Worm (Caenorhabditis elegans) whole organism, late embryonic: ENCODE results near the gene col-111.

ENCODE experiments used
- C08G9.2 ChIP-seq: sonication (generic microtip); optimal IDR thresholded peaks from 2 replicates; lab custom pipeline; 2016; ENCODE audit warnings: mild to moderate bottlenecking, missing genetic modification characterization, moderate library complexity, missing compliant biosample characterization
- C38D4.7 ChIP-seq: fragments of 200-800 bp; sonication (Bioruptor generic); optimal IDR thresholded peaks from 2 replicates; lab custom pipeline; 2018; ENCODE audit warnings: mild to moderate bottlenecking, missing genetic modification characterization, moderate library complexity, missing compliant biosample characterization
- F13H6.1 ChIP-seq: sonication (generic microtip); optimal IDR thresholded peaks from 2 replicates; lab custom pipeline; 2016; ENCODE audit warnings: missing genetic modification characterization, missing compliant biosample characterization
- K02D7.2 ChIP-seq: sonication (generic microtip); optimal IDR thresholded peaks from 2 replicates; lab custom pipeline; 2017; ENCODE audit warnings: mild to moderate bottlenecking, missing genetic modification characterization, missing compliant biosample characterization
- K09A11.1 ChIP-seq: sonication (generic microtip); optimal IDR thresholded peaks from 2 replicates; lab custom pipeline; 2017; ENCODE audit warnings: antibody characterized with exemption, mild to moderate bottlenecking, missing genetic modification characterization, missing compliant biosample characterization; ENCODE audit not compliant: insufficient read depth
- Y22D7AL.16 ChIP-seq: sonication (generic microtip); optimal IDR thresholded peaks from 2 replicates; lab custom pipeline; 2016; ENCODE audit warnings: missing genetic modification characterization, missing compliant biosample characterization
- ahr-1 ChIP-seq: sonication (generic microtip); optimal IDR thresholded peaks from 2 replicates; lab custom pipeline; 2016; ENCODE audit warnings: missing genetic modification characterization, missing compliant biosample characterization
- ceh-14 ChIP-seq: sonication (generic microtip); optimal IDR thresholded peaks from 2 replicates; lab custom pipeline; 2016; ENCODE audit warnings: missing genotype, missing genetic modification characterization, missing compliant biosample characterization
- ceh-18 ChIP-seq: sonication (generic microtip); optimal IDR thresholded peaks from 2 replicates; lab custom pipeline; 2016; ENCODE audit warnings: missing genetic modification characterization, missing compliant biosample characterization
- ceh-19 ChIP-seq: fragments of 200-800 bp; sonication (Bioruptor generic); optimal IDR thresholded peaks from 2 replicates; lab custom pipeline; 2018; ENCODE audit warnings: mild to moderate bottlenecking, missing genetic modification characterization, missing compliant biosample characterization
- ceh-22 ChIP-seq: sonication (generic microtip); optimal IDR thresholded peaks from 2 replicates; lab custom pipeline; 2017; ENCODE audit warnings: missing biosample characterization, missing genetic modification characterization
- ceh-24 ChIP-seq: sonication (generic microtip); optimal IDR thresholded peaks from 2 replicates; lab custom pipeline; 2016; ENCODE audit warnings: mild to moderate bottlenecking, missing genetic modification characterization, missing compliant biosample characterization
- ceh-31 ChIP-seq: sonication (generic microtip); optimal IDR thresholded peaks from 2 replicates; lab custom pipeline; 2016; ENCODE audit warnings: missing genetic modification characterization, missing compliant biosample characterization
- ceh-34 ChIP-seq: sonication (generic microtip); optimal IDR thresholded peaks from 2 replicates; lab custom pipeline; 2016; ENCODE audit warnings: mild to moderate bottlenecking, missing genetic modification characterization, missing compliant biosample characterization
- ceh-48 ChIP-seq: sonication (generic microtip); optimal IDR thresholded peaks from 2 replicates; lab custom pipeline; 2016; ENCODE audit warnings: missing genetic modification characterization, inconsistent platforms, missing compliant biosample characterization
- dve-1 ChIP-seq: sonication (generic microtip); optimal IDR thresholded peaks from 2 replicates; lab custom pipeline; 2017; ENCODE audit warnings: antibody characterized with exemption, mild to moderate bottlenecking, missing genetic modification characterization, missing compliant biosample characterization
- elt-2 ChIP-seq: sonication (generic microtip); optimal IDR thresholded peaks from 2 replicates; lab custom pipeline; 2016; ENCODE audit warnings: missing genetic modification reagents, missing genetic modification characterization, missing compliant biosample characterization
- elt-4 ChIP-seq: sonication (generic microtip); optimal IDR thresholded peaks from 2 replicates; lab custom pipeline; 2016; ENCODE audit warnings: missing genetic modification characterization, missing compliant biosample characterization
- ets-4 ChIP-seq: sonication (generic microtip); optimal IDR thresholded peaks from 2 replicates; lab custom pipeline; 2016; ENCODE audit warnings: missing genetic modification characterization, missing compliant biosample characterization
- fax-1 ChIP-seq: sonication (generic microtip); optimal IDR thresholded peaks from 2 replicates; lab custom pipeline; 2016; ENCODE audit warnings: missing genotype, missing genetic modification characterization, missing compliant biosample characterization
- fkh-6 ChIP-seq: sonication (generic microtip); optimal IDR thresholded peaks from 2 replicates; lab custom pipeline; 2016; ENCODE audit warnings: missing genetic modification characterization, missing compliant biosample characterization
- hlh-13 ChIP-seq: fragments of 200-800 bp; sonication (Bioruptor generic); optimal IDR thresholded peaks from 2 replicates; lab custom pipeline; 2018; ENCODE audit warnings: mild to moderate bottlenecking, missing genetic modification characterization, missing compliant biosample characterization
- hlh-15 ChIP-seq: sonication (generic microtip); optimal IDR thresholded peaks from 2 replicates; lab custom pipeline; 2016; ENCODE audit warnings: missing genetic modification characterization, missing compliant biosample characterization
- hlh-8 ChIP-seq: sonication (generic microtip); optimal IDR thresholded peaks from 2 replicates; lab custom pipeline; 2016; ENCODE audit warnings: missing genotype, missing genetic modification characterization, missing compliant biosample characterization
- mec-3 ChIP-seq: sonication (generic microtip); optimal IDR thresholded peaks from 2 replicates; lab custom pipeline; 2016; ENCODE audit warnings: borderline replicate concordance, missing genetic modification characterization, missing compliant biosample characterization
- nfya-1 ChIP-seq: sonication (generic microtip); optimal IDR thresholded peaks from 2 replicates; lab custom pipeline; 2017; ENCODE audit warnings: missing genetic modification characterization, mild to moderate bottlenecking, missing compliant biosample characterization, antibody characterized with exemption, moderate library complexity
- nhr-11 ChIP-seq: fragments of 150-350 bp; optimal IDR thresholded peaks from 2 replicates; lab custom pipeline; 2014; ENCODE audit warnings: missing biosample characterization, missing genetic modification characterization
- nhr-232 ChIP-seq: sonication (generic microtip); optimal IDR thresholded peaks from 2 replicates; lab custom pipeline; 2016; ENCODE audit warnings: missing genetic modification characterization, missing compliant biosample characterization
- pax-1 ChIP-seq: fragments of 150-350 bp; optimal IDR thresholded peaks from 2 replicates; lab custom pipeline; 2014; ENCODE audit warnings: missing biosample characterization, missing genetic modification characterization
- pha-4 ChIP-seq: fragments of 150-350 bp; optimal IDR thresholded peaks from 2 replicates; lab custom pipeline; 2018; ENCODE audit warnings: missing biosample characterization, missing genetic modification reagents, missing genetic modification characterization
- pros-1 ChIP-seq: fragments of 150-350 bp; optimal IDR thresholded peaks from 2 replicates; lab custom pipeline; 2014; ENCODE audit warnings: missing biosample characterization, missing genetic modification reagents, missing genetic modification characterization
- ref-2 ChIP-seq: sonication (generic microtip); optimal IDR thresholded peaks from 2 replicates; lab custom pipeline; 2016; ENCODE audit warnings: missing genetic modification characterization, missing compliant biosample characterization
- rnt-1 ChIP-seq: sonication (generic microtip); optimal IDR thresholded peaks from 2 replicates; lab custom pipeline; 2016; ENCODE audit warnings: missing genetic modification characterization, missing compliant biosample characterization
- sdc-2 ChIP-seq: sonication (generic microtip); optimal IDR thresholded peaks from 2 replicates; lab custom pipeline; 2016; ENCODE audit warnings: missing genotype, missing genetic modification characterization, missing compliant biosample characterization
- sox-2 ChIP-seq: fragments of 200-800 bp; sonication (Bioruptor generic); IDR thresholded peaks from 2 replicates; pipeline ENCODE4 v1.3.6; 2022; ENCODE audit warnings: missing genetic modification reagents, missing genetic modification characterization, missing compliant biosample characterization
- tbx-2 ChIP-seq: sonication (generic microtip); optimal IDR thresholded peaks from 2 replicates; lab custom pipeline; 2016; ENCODE audit warnings: missing genetic modification characterization, missing compliant biosample characterization
- tbx-7 ChIP-seq: sonication (generic microtip); optimal IDR thresholded peaks from 2 replicates; lab custom pipeline; 2016; ENCODE audit warnings: missing genotype, missing genetic modification characterization, missing compliant biosample characterization
- unc-42 ChIP-seq: sonication (generic microtip); optimal IDR thresholded peaks from 2 replicates; lab custom pipeline; 2016; ENCODE audit warnings: missing genotype, missing genetic modification characterization, missing compliant biosample characterization
- unc-86 ChIP-seq: sonication (generic microtip); optimal IDR thresholded peaks from 2 replicates; lab custom pipeline; 2016; ENCODE audit warnings: missing genetic modification characterization, missing compliant biosample characterization

col-111 gene

ce11 chrIV:4657874-4658273, at the start of gene col-111:
Gene col-111 (minus strand): TSS chrIV:4657974.
- no peak for TF ChIP-seq unc-42 (tag; lab: Kevin White, UChicago)
- TF ChIP-seq hlh-13 (GFP tag; lab: Kevin White, UChicago): no peak
- no peak for TF ChIP-seq Y22D7AL.16 (tag; lab: Kevin White, UChicago)
- TF ChIP-seq elt-2 (tag; lab: Kevin White, UChicago): no peak
- no peak for TF ChIP-seq F13H6.1 (tag; lab: Kevin White, UChicago)
- no peak for TF ChIP-seq K02D7.2 (tag; lab: Kevin White, UChicago)
- no peak for TF ChIP-seq nhr-11 (tag; lab: Kevin White, UChicago)

- TF ChIP-seq nfya-1 (tag; lab: Kevin White, UChicago) (peak; percentile 73), ceh-22 (tag; lab: Kevin White, UChicago) (no peak), unc-86 (tag; lab: Kevin White, UChicago) (no peak), pax-1 (tag; lab: Kevin White, UChicago) (no peak), ceh-34 (no peak), sox-2 (GFP tag; lab: Robert Waterston, UW) (no peak), dve-1 (tag; lab: Kevin White, UChicago) (no peak)
These were observed 48.1 kb upstream of the col-111 start for ce11 chrIV:4705922-4706321.

DNA sequence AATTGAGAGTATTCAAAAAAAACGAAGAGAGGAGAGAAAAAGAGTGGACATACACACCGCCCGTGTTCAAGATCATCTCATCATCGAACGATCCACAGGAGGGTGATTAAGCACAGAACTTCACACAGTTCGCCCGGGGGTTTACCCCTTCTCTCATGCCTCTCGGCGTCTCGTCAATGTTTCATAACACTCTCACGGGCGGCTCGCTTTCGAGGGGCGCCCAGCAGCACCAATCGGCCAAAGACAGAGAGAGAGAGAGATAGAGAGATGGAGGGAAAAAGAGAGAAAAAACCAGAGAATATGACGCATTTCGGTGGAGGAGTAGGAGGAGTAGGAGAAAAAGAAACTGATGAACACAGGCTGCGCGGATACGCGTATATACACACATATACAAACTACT, 47.4 kb upstream of the col-111 start:
- TF ChIP-seq mec-3 (tag; lab: Kevin White, UChicago) (no peak), hlh-8 (tag; lab: Kevin White, UChicago) (no peak), elt-4 (no peak), nhr-11 (tag; lab: Kevin White, UChicago) (no peak), K02D7.2 (tag; lab: Kevin White, UChicago) (no peak), ceh-48 (tag; lab: Kevin White, UChicago) (no peak), dve-1 (tag; lab: Kevin White, UChicago) (no peak), rnt-1 (tag; lab: Kevin White, UChicago) (peak; percentile 16), ets-4 (tag; lab: Kevin White, UChicago) (no peak), K09A11.1 (tag; lab: Kevin White, UChicago) (no peak), unc-42 (tag; lab: Kevin White, UChicago) (no peak), ceh-14 (tag; lab: Kevin White, UChicago) (peak; percentile 51), hlh-13 (GFP tag; lab: Kevin White, UChicago) (no peak), hlh-15 (tag; lab: Kevin White, UChicago) (no peak), ceh-34 (no peak), ceh-24 (tag; lab: Kevin White, UChicago) (no peak), ceh-18 (tag; lab: Kevin White, UChicago) (peak; percentile 58), tbx-7 (tag; lab: Kevin White, UChicago) (no peak), elt-2 (tag; lab: Kevin White, UChicago) (no peak), sdc-2 (tag; lab: Kevin White, UChicago) (peak; percentile 9), nhr-232 (tag; lab: Kevin White, UChicago) (no peak), ceh-19 (GFP tag; lab: Kevin White, UChicago) (no peak), pros-1 (tag; lab: Kevin White, UChicago) (no peak), ceh-31 (tag; lab: Kevin White, UChicago) (peak; percentile 69), C38D4.7 (GFP tag; lab: Kevin White, UChicago) (no peak), nfya-1 (tag; lab: Kevin White, UChicago) (peak; percentile 75), ceh-22 (tag; lab: Kevin White, UChicago) (no peak), pha-4 (tag; lab: Kevin White, UChicago) (no peak), fax-1 (tag; lab: Kevin White, UChicago) (no peak), ref-2 (tag; lab: Kevin White, UChicago) (peak; percentile 20), ahr-1 (tag; lab: Kevin White, UChicago) (no peak), tbx-2 (tag; lab: Kevin White, UChicago) (peak; percentile 51), C08G9.2 (tag; lab: Kevin White, UChicago) (peak; percentile 40), fkh-6 (tag; lab: Kevin White, UChicago) (no peak)
